Worm (Caenorhabditis elegans) whole organism, L4 larva: ENCODE measurements around the gene F26C11.1.

Experiments used
- aha-1 ChIP-seq: fragments of 150-350 bp; peaks from one replicate; lab custom pipeline; 2014; ENCODE audit warnings: missing biosample characterization, missing genetic modification characterization
- hlh-30 ChIP-seq: sonication (generic microtip); optimal IDR thresholded peaks from 2 replicates; lab custom pipeline; 2017; ENCODE audit warnings: antibody characterized with exemption, mild to moderate bottlenecking, missing genetic modification characterization, missing compliant biosample characterization; ENCODE audit not compliant: insufficient read depth
- nhr-11 ChIP-seq: fragments of 150-350 bp; optimal IDR thresholded peaks from 2 replicates; lab custom pipeline; 2014; ENCODE audit warnings: missing biosample characterization, missing genetic modification characterization

DNA sequence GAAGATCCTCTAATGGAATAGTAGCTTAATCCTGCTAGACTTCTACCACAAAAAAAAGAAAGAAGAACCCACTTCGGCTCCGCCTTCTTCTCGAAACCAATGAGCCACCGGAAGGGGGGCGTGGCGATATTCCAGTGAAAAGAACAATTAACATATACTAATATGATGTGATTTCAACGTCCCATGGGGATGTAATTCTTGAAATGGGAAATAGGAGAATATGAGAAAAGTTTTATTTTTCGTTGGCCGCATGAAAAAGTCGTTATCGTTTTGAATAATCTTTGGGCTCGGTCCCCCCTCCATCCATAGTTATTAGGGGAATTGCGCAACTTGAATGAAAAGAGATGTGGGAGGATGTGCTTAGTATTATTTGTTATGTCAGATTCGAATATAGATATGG is 5.7 kb downstream of the F26C11.1 start, which contains the start of gene unc-4:
- TF ChIP-seq nhr-11, result no peak
- TF ChIP-seq hlh-30, result no peak
- no peak for TF ChIP-seq aha-1
